Fruit fly (Drosophila melanogaster): ENCODE results near the gene Spn.

Gene Spn

DNA sequence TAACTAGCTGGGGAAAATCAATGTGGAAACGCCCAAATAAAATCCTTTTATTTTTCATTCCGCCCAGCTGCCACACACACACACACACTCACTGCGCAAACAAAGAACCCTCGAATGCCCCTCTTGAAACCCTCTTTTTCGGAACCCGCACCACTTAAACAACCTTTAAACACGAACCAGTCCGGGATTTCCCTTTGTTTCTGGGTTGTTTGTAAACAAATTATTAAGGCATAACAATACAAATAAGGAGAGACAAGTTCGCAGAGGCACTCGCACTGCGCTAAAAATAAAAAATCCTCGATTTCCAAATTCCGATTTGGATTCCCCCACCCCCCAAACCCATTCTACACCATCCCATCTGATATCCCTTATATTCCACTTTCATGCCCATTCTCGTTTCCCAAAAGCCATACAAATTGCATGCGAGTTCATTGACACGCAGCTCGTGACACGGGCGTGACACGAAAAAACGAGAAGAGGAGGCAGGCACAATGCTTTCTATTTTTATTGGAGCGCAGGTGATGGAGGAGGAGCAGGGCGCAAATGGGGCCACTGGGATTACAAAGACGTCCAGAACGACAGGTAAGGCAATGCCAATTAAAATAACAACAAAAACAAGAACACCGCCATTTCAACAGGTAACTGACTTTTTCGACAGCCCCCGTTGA, 25.6 kb upstream of the Spn start (continued):
- no peak for TF ChIP-seq nmo (GFP tag; optimal IDR thresholded peaks at IDR 0.05)
- peak; percentile 77 for TF ChIP-seq CG6791 (GFP tag; IDR thresholded peaks at IDR 0.05; ENCODE audit: partially characterized antibody)
- no peak for TF ChIP-seq gt (GFP tag; IDR thresholded peaks at IDR 0.05)
- TF ChIP-seq cwo (GFP tag; optimal IDR thresholded peaks at IDR 0.05) = no peak
- no peak for TF ChIP-seq D19B (GFP tag; optimal IDR thresholded peaks at IDR 0.05)
- no peak for TF ChIP-seq Asciz (GFP tag; optimal IDR thresholded peaks at IDR 0.05)
- TF ChIP-seq dpn (GFP tag; optimal IDR thresholded peaks at IDR 0.05) = no peak
- no peak for TF ChIP-seq p53 (GFP tag; optimal IDR thresholded peaks at IDR 0.05)
- TF ChIP-seq Hey (tag; optimal IDR thresholded peaks at IDR 0.05) = no peak
- TF ChIP-seq CG10321 (GFP tag; IDR thresholded peaks at IDR 0.05) = no peak
- TF ChIP-seq zf30C (GFP tag; optimal IDR thresholded peaks at IDR 0.05) = no peak
- TF ChIP-seq CG11093 (GFP tag; IDR thresholded peaks at IDR 0.05) = no peak
- TF ChIP-seq trh (GFP tag; optimal IDR thresholded peaks at IDR 0.05) = no peak
- TF ChIP-seq stc (GFP tag; IDR thresholded peaks at IDR 0.05) = no peak
- TF ChIP-seq Aef1 (GFP tag; IDR thresholded peaks at IDR 0.05) = no peak
- TF ChIP-seq Deaf1 (tag; optimal IDR thresholded peaks at IDR 0.05) = no peak
- no peak for TF ChIP-seq lola (GFP tag; optimal IDR thresholded peaks at IDR 0.05)
- peak; percentile 84 for TF ChIP-seq bbx (GFP tag; IDR thresholded peaks at IDR 0.05; ENCODE audit: partially characterized antibody)
- peak in 1 of 2 experiments; percentile 37 for TF ChIP-seq Dfd (GFP tag; optimal IDR thresholded peaks at IDR 0.05)
- TF ChIP-seq Doc3 (GFP tag; IDR thresholded peaks at IDR 0.05; ENCODE audit: partially characterized antibody) = peak; percentile 83; the same call in 2 of the 3 replicates
- no peak for TF ChIP-seq CG6765 (GFP tag; optimal IDR thresholded peaks at IDR 0.05)
- no peak for TF ChIP-seq HLH54F (GFP tag; optimal IDR thresholded peaks at IDR 0.05)
- no peak for TF ChIP-seq twi (tag; optimal IDR thresholded peaks at IDR 0.05)
- no peak for TF ChIP-seq zfh1 (GFP tag; IDR thresholded peaks at IDR 0.05)
- TF ChIP-seq knrl (GFP tag; IDR thresholded peaks at IDR 0.05; ENCODE audit: partially characterized antibody) = peak; percentile 28; the same call in 1 of the 3 replicates
- TF ChIP-seq CG13123 (GFP tag; optimal IDR thresholded peaks at IDR 0.05) = no peak
- TF ChIP-seq ro (GFP tag; IDR thresholded peaks at IDR 0.05) = no peak
- peak; percentile 28; the same call in 1 of the 2 replicates for TF ChIP-seq tna (GFP tag; IDR thresholded peaks at IDR 0.05; ENCODE audit: partially characterized antibody)
- TF ChIP-seq tx (GFP tag; optimal IDR thresholded peaks at IDR 0.05) = no peak
- no peak for TF ChIP-seq pita (GFP tag; optimal IDR thresholded peaks at IDR 0.05)
- no peak for TF ChIP-seq mam (GFP tag; optimal IDR thresholded peaks at IDR 0.05)
- TF ChIP-seq pfk (GFP tag; optimal IDR thresholded peaks at IDR 0.05) = no peak
- TF ChIP-seq hb (GFP tag; IDR thresholded peaks at IDR 0.05; ENCODE audit: partially characterized antibody) = 0 out of 3 replicates have a peak, but pooled peaks have one; percentile 62
- TF ChIP-seq vfl (GFP tag; optimal IDR thresholded peaks at IDR 0.05) = no peak
- TF ChIP-seq scrt (GFP tag; optimal IDR thresholded peaks at IDR 0.05) = peak; percentile 21
- no peak for TF ChIP-seq Spps (tag; optimal IDR thresholded peaks at IDR 0.05)
- no peak for TF ChIP-seq sima (GFP tag; optimal IDR thresholded peaks at IDR 0.05)
- TF ChIP-seq Dll (GFP tag; IDR thresholded peaks at IDR 0.05; ENCODE audit: partially characterized antibody) = peak; percentile 86
- TF ChIP-seq lbe (GFP tag; optimal IDR thresholded peaks at IDR 0.05) = no peak
- no peak for TF ChIP-seq CG12104 (GFP tag; optimal IDR thresholded peaks at IDR 0.05)
- no peak for TF ChIP-seq yki (optimal IDR thresholded peaks at IDR 0.05)
- TF ChIP-seq gsb-n (tag; optimal IDR thresholded peaks at IDR 0.05) = no peak
- TF ChIP-seq Vsx1 (GFP tag; optimal IDR thresholded peaks at IDR 0.05) = no peak
- no peak for TF ChIP-seq D19A (tag; optimal IDR thresholded peaks at IDR 0.05)
- peak; percentile 47 for TF ChIP-seq unc-4 (GFP tag; IDR thresholded peaks at IDR 0.05; ENCODE audit: partially characterized antibody)
- TF ChIP-seq CG18011 (GFP tag; optimal IDR thresholded peaks at IDR 0.05) = no peak
- no peak for TF ChIP-seq CG17359 (tag; optimal IDR thresholded peaks at IDR 0.05)
- TF ChIP-seq Rx (GFP tag; IDR thresholded peaks at IDR 0.05) = no peak
- TF ChIP-seq CG9797 (GFP tag; optimal IDR thresholded peaks at IDR 0.05) = no peak
